Worm (Caenorhabditis elegans) whole organism, early embryonic: Measurements from ENCODE around the gene R08C7.11.

Experiments
- B0310.2 ChIP-seq: sonication (generic microtip); optimal IDR thresholded peaks from 2 replicates; lab custom pipeline; 2016; ENCODE audit warnings: mild to moderate bottlenecking, missing genetic modification characterization, missing compliant biosample characterization
- pes-1 ChIP-seq: fragments of 200-800 bp; sonication (Bioruptor generic); IDR thresholded peaks from 2 replicates; pipeline ENCODE4 v1.3.6; 2022; ENCODE audit warnings: missing genetic modification reagents, missing genetic modification characterization, missing compliant biosample characterization
- scrt-1 ChIP-seq: fragments of 200-800 bp; sonication (Bioruptor generic); IDR thresholded peaks from 2 replicates; pipeline ENCODE4 v1.3.6; 2022; ENCODE audit warnings: missing genetic modification characterization, missing compliant biosample characterization

- no peak for TF ChIP-seq pes-1 (GFP tag; lab: Robert Waterston, UW)
- no peak for TF ChIP-seq B0310.2
- no peak for TF ChIP-seq scrt-1 (GFP tag; lab: Robert Waterston, UW)
Measured at ce11 chrIV:4484555-4484954, 29.8 kb upstream of the R08C7.11 start.
